Worm (Caenorhabditis elegans): ENCODE results near the gene C33H5.2.

C33H5.2 gene

DNA sequence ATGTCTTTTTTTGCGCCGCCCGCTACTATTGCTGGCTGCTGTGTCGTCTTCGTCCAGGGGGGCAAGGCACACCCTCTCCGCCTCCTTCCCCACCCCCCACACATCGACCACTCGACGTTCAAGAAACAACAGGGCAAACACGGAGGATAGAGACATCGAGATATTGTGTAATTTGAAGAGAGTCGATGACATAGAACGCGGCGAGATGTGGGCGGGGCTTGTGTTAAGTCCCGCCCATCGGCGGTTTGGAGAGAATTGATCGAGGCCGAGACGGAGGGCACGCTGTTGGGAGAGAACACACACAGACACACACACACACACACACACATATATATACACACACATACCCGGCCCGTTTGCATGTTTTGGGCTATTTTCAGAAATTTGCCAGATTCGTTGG, 40.7 kb downstream of the C33H5.2 start (continued):
- TF ChIP-seq spr-3 (GFP tag; optimal IDR thresholded peaks at IDR 0.05) (no peak), fkh-10 (GFP tag; optimal IDR thresholded peaks at IDR 0.05) (peak; percentile 59), daf-8 (GFP tag; IDR thresholded peaks at IDR 0.05) (no peak), fos-1 (tag; optimal IDR thresholded peaks at IDR 0.05) (no peak), dmd-6 (GFP tag; IDR thresholded peaks at IDR 0.05) (peak; percentile 64), sdz-12 (GFP tag; optimal IDR thresholded peaks at IDR 0.05) (no peak), rbr-2 (tag; optimal IDR thresholded peaks at IDR 0.05) (peak; percentile 91), lin-38 (GFP tag; IDR thresholded peaks at IDR 0.05) (peak; percentile 49), lsy-2 (tag; optimal IDR thresholded peaks at IDR 0.05) (peak; percentile 29 to 74), lin-15B (tag; optimal IDR thresholded peaks at IDR 0.05) (no peak), lin-13 (GFP tag; optimal IDR thresholded peaks at IDR 0.05) (peak; percentile 53), ceh-44 (GFP tag; IDR thresholded peaks at IDR 0.05) (no peak; the same call in 1 of the 2 replicates), pqm-1 (tag; optimal IDR thresholded peaks at IDR 0.05) (no peak), ceh-28 (tag; optimal IDR thresholded peaks at IDR 0.05) (peak; percentile 45), nhr-10 (tag; optimal IDR thresholded peaks at IDR 0.05) (no peak), nhr-28 (tag; optimal IDR thresholded peaks at IDR 0.05) (peak; percentile 58), ceh-82 (tag; optimal IDR thresholded peaks at IDR 0.05) (no peak), ztf-11 (tag; optimal IDR thresholded peaks at IDR 0.05) (no peak), unc-39 (tag; optimal IDR thresholded peaks at IDR 0.05) (no peak), gei-8 (GFP tag; optimal IDR thresholded peaks at IDR 0.05) (no peak), madf-9 (GFP tag; conservative IDR thresholded peaks at IDR 0.05) (no peak), spr-1 (tag; optimal IDR thresholded peaks at IDR 0.05) (peak; percentile 54), snpc-1.2 (GFP tag; IDR thresholded peaks at IDR 0.05) (no peak), nhr-11 (tag; optimal IDR thresholded peaks at IDR 0.05) (peak; percentile 62), Y5F2A.4 (GFP tag; optimal IDR thresholded peaks at IDR 0.05) (no peak), F37D6.2 (tag; optimal IDR thresholded peaks at IDR 0.05) (peak; percentile 51)

DNA sequence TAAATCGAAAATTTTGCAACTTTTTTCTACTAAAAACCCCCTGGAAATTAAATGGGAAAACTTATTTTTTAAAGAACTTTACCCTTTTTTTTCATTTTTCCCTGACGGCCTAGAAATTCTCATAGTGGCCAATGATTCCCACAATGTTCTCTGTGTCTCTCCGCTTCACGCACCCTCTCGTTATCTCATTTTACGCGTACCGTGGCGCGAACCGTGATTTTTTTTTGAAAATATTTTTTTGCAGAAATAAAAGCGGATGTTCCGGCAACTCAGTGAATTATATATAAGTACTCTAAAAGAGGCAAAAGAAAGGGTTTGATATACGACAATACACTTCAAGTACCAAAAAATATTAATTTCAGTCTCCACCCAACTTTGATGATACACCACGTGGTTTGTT, 41.5 kb downstream of the C33H5.2 start, which contains the start of gene C06A6.2:
Gene C06A6.2 (plus strand): TSS at position 237 of the 400 bp plus-strand sequence.
- peak; percentile 29 for TF ChIP-seq mes-2 (tag; optimal IDR thresholded peaks at IDR 0.05; ENCODE audit: poor library complexity, severe bottlenecking)
- no peak for TF ChIP-seq ceh-62 (tag; optimal IDR thresholded peaks at IDR 0.05)
- no peak for TF ChIP-seq lin-1 (GFP tag; IDR thresholded peaks at IDR 0.05)
- TF ChIP-seq Y75B8A.6 (GFP tag; IDR thresholded peaks at IDR 0.05), result no peak
- TF ChIP-seq daf-12 (tag; optimal IDR thresholded peaks at IDR 0.05), result no peak
- peak; percentile 3 for TF ChIP-seq hlh-30 (tag; optimal IDR thresholded peaks at IDR 0.05; ENCODE audit: insufficient read depth)

DNA sequence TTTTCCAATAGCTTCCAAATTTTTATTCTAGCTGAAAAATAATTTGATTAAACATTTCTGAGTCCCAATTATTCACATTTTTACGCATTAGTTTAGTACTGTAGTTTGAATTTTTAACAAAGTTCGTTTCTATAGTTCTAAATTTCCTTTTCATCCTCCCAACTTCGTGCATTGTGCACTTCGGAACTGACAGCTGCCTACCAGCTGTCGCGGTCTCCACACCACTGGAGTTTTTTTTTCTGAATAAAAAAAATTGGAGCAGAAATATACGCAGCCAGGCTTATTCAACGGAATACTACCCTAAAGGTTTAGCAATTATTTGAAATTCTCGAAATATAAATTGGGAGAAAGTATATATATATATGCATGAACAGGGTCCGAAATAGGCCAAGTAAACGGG, 44.4 kb downstream of the C33H5.2 start:
- TF ChIP-seq unc-62 (GFP tag; optimal IDR thresholded peaks at IDR 0.05 in 1 of 2) (peak in 1 of 2 experiments; percentile 29), unc-62 (tag; optimal IDR thresholded peaks at IDR 0.05) (no peak), nhr-10 (tag; optimal IDR thresholded peaks at IDR 0.05) (no peak)

DNA sequence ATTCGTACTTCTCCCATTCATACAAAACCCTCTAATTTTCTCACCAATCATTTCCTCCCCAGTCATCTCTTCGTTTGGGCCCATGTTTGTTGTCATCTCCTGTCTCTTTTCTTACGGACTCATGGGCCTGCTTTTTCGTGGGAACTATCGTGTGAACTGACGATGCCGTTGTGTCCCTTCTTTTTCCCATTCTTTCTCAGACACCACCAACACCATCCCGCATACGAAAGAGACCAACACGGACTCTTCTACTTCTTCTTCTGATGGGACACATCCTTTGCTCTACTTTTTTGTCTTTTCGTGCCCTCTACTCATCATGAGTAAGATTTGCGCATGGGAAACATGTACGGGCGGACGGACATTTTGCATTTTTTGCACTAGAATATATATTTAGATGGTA, 45.5 kb downstream of the C33H5.2 start:
- no peak for TF ChIP-seq php-3 (GFP tag; IDR thresholded peaks at IDR 0.05)
- TF ChIP-seq nhr-28 (tag; optimal IDR thresholded peaks at IDR 0.05), result no peak
- peak; percentile 89 for TF ChIP-seq aha-1 (tag)

DNA sequence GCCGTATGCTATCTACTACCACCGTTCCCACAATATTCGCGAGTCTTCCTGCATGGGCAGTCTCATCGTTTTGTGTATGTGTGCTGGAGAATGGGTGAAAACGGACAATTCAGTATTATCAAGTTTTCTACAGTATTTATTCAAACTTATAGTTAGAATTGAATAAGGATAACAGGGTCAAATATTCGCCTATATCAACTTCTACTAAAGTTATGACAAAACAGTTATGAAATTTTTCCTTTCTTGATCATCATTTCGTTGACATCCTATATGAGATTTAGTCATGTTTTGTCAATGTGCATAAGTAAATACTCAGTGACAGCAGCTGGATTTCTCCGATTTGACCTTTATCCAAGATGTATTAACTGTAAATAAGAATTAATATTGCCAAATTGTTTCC, 46.5 kb downstream of the C33H5.2 start:
- TF ChIP-seq unc-62 (GFP tag; optimal IDR thresholded peaks at IDR 0.05 in 1 of 2), result peak in 1 of 2 experiments; percentile 87
- no peak for TF ChIP-seq unc-62 (tag; optimal IDR thresholded peaks at IDR 0.05)
- no peak for TF ChIP-seq zip-11 (GFP tag; IDR thresholded peaks at IDR 0.05)
- TF ChIP-seq ceh-82 (tag; optimal IDR thresholded peaks at IDR 0.05), result no peak
- peak; percentile 64 for TF ChIP-seq aha-1 (tag)
- no peak for TF ChIP-seq zfp-2 (tag; optimal IDR thresholded peaks at IDR 0.05)
- no peak for TF ChIP-seq lin-29 (GFP tag; IDR thresholded peaks at IDR 0.05)
- TF ChIP-seq lin-15B (tag; optimal IDR thresholded peaks at IDR 0.05), result no peak
- TF ChIP-seq hif-1 (tag; optimal IDR thresholded peaks at IDR 0.05), result no peak
